Fruit fly (Drosophila melanogaster): ENCODE data around the gene His2Av.

Gene His2Av

dm6 chr3R:26915463-26915925 lies 48.8 kb downstream of the His2Av start, which contains the start of gene CG46339:
TSS of gene CG46339 (plus strand) at chr3R:26915761.
- TF ChIP-seq vvl (GFP tag; IDR thresholded peaks at IDR 0.05) (peak; percentile 82; the same call in 1 of the 2 replicates), CG13123 (GFP tag; optimal IDR thresholded peaks at IDR 0.05) (no peak), CG17385 (GFP tag; optimal IDR thresholded peaks at IDR 0.05) (peak; percentile 71), cwo (GFP tag; optimal IDR thresholded peaks at IDR 0.05) (peak; percentile 68), CG12236 (GFP tag; optimal IDR thresholded peaks at IDR 0.05) (peak; percentile 8), az2 (GFP tag; optimal IDR thresholded peaks at IDR 0.05) (no peak), toy (GFP tag; IDR thresholded peaks at IDR 0.05) (no peak), CG4404 (GFP tag; IDR thresholded peaks at IDR 0.05) (no peak), CG9932 (GFP tag; IDR thresholded peaks at IDR 0.05) (peak; percentile 55; the same call in 1 of the 2 replicates), al (GFP tag; IDR thresholded peaks at IDR 0.05) (no peak), chm (GFP tag; IDR thresholded peaks at IDR 0.05) (peak; percentile 90), CG18599 (GFP tag; optimal IDR thresholded peaks at IDR 0.05) (peak; percentile 85), CG12391 (tag; optimal IDR thresholded peaks at IDR 0.05) (peak; percentile 17), Gug (GFP tag; IDR thresholded peaks at IDR 0.05) (no peak), dimm (GFP tag; IDR thresholded peaks at IDR 0.05) (no peak), dan (GFP tag; IDR thresholded peaks at IDR 0.05) (no peak), Abd-B (GFP tag; optimal IDR thresholded peaks at IDR 0.05) (no peak), zen2 (GFP tag; IDR thresholded peaks at IDR 0.05; ENCODE audit: partially characterized antibody) (no peak), pho (GFP tag; optimal IDR thresholded peaks at IDR 0.05) (peak; percentile 63), CG11247 (GFP tag; IDR thresholded peaks at IDR 0.05) (no peak), pnt (GFP tag; optimal IDR thresholded peaks at IDR 0.05) (no peak), Optix (GFP tag; IDR thresholded peaks at IDR 0.05) (no peak), zfh2 (GFP tag; optimal IDR thresholded peaks at IDR 0.05) (no peak), zfh1 (GFP tag; IDR thresholded peaks at IDR 0.05) (no peak), dmrt99B (tag; optimal IDR thresholded peaks at IDR 0.05) (peak; percentile 60), gce (GFP tag; IDR thresholded peaks at IDR 0.05) (0 out of 3 replicates have a peak, but pooled peaks have one; percentile 48), fd64A (GFP tag; optimal IDR thresholded peaks at IDR 0.05) (peak; percentile 27), unc-4 (GFP tag; IDR thresholded peaks at IDR 0.05; ENCODE audit: partially characterized antibody) (0 out of 2 replicates have a peak, but pooled peaks have one; percentile 32), nmo (GFP tag; optimal IDR thresholded peaks at IDR 0.05) (no peak), CG7963 (GFP tag; IDR thresholded peaks at IDR 0.05; ENCODE audit: partially characterized antibody) (no peak), Opbp (GFP tag; IDR thresholded peaks at IDR 0.05; ENCODE audit: partially characterized antibody) (peak; percentile 25; the same call in 1 of the 3 replicates), CG8944 (GFP tag; optimal IDR thresholded peaks at IDR 0.05) (no peak), jumu (GFP tag; optimal IDR thresholded peaks at IDR 0.05) (no peak), HLH3B (GFP tag; IDR thresholded peaks at IDR 0.05) (no peak), Sry-δ (GFP tag; optimal IDR thresholded peaks at IDR 0.05) (no peak), Ptx1 (GFP tag; IDR thresholded peaks at IDR 0.05) (peak; percentile 56), chn (GFP tag; optimal IDR thresholded peaks at IDR 0.05) (no peak), Hand (GFP tag; optimal IDR thresholded peaks at IDR 0.05) (peak; percentile 87), en (GFP tag; optimal IDR thresholded peaks at IDR 0.05) (no peak), CG9727 (GFP tag; optimal IDR thresholded peaks at IDR 0.05) (peak; percentile 20), Asciz (GFP tag; optimal IDR thresholded peaks at IDR 0.05) (peak; percentile 25), Usf (GFP tag; optimal IDR thresholded peaks at IDR 0.05) (no peak), Taf1 (GFP tag; IDR thresholded peaks at IDR 0.05) (no peak), CG43689 (GFP tag; IDR thresholded peaks at IDR 0.05) (no peak), bowl (GFP tag; IDR thresholded peaks at IDR 0.05) (0 out of 2 replicates have a peak, but pooled peaks have one; percentile 13), CG3281 (GFP tag; optimal IDR thresholded peaks at IDR 0.05) (peak; percentile 83), ara (GFP tag; IDR thresholded peaks at IDR 0.05) (peak; percentile 60), cg (GFP tag; optimal IDR thresholded peaks at IDR 0.05) (no peak), CG12299 (tag; optimal IDR thresholded peaks at IDR 0.05) (peak; percentile 4), CHES-1-like (GFP tag; optimal IDR thresholded peaks at IDR 0.05) (peak; percentile 60), seq (GFP tag; IDR thresholded peaks at IDR 0.05) (peak; percentile 32; the same call in 1 of the 2 replicates)
